Fruit fly (Drosophila melanogaster) whole organism, embryonic: ENCODE measurements around the gene TwdlC.

ENCODE experiments used
- Atf6 ChIP-seq: fragments of 200-800 bp; sonication (Bioruptor generic); IDR thresholded peaks from 2 replicates; pipeline ENCODE4 v1.3.6; 2022; ENCODE audit warnings: missing biosample characterization, missing genetic modification characterization
- BEAF-32 ChIP-seq: fragments of 200-800 bp; sonication (Bioruptor generic); optimal IDR thresholded peaks from 3 replicates; lab custom pipeline; 2017; ENCODE audit warnings: missing biosample characterization, missing genetic modification characterization, mild to moderate bottlenecking, moderate library complexity, missing genetic modification reagents
- BtbVII ChIP-seq: fragments of 200-800 bp; sonication (Bioruptor generic); optimal IDR thresholded peaks from 3 replicates; lab custom pipeline; 2017; ENCODE audit warnings: missing biosample characterization, mild to moderate bottlenecking, missing genetic modification characterization
- CG13287 ChIP-seq: fragments of 200-800 bp; sonication (Bioruptor generic); IDR thresholded peaks from 2 replicates; pipeline ENCODE4 v1.3.6; 2022; ENCODE audit warnings: missing biosample characterization, missing genetic modification characterization; ENCODE audit not compliant: partially characterized antibody
- CG13296 ChIP-seq: fragments of 200-800 bp; sonication (Bioruptor generic); optimal IDR thresholded peaks from 3 replicates; lab custom pipeline; 2018; ENCODE audit warnings: missing biosample characterization, mild to moderate bottlenecking, missing genetic modification characterization
- CG14710 ChIP-seq: fragments of 200-800 bp; sonication (Bioruptor generic); optimal IDR thresholded peaks from 3 replicates; lab custom pipeline; 2019; ENCODE audit warnings: missing biosample characterization, mild to moderate bottlenecking, missing genetic modification characterization, moderate library complexity
- CG14965 ChIP-seq: fragments of 200-800 bp; sonication (Bioruptor generic); optimal IDR thresholded peaks from 2 replicates; lab custom pipeline; 2016; ENCODE audit warnings: missing biosample characterization, missing genetic modification characterization, borderline replicate concordance
- CG1529 ChIP-seq: fragments of 200-800 bp; sonication (Bioruptor generic); optimal IDR thresholded peaks from 3 replicates; lab custom pipeline; 2018; ENCODE audit warnings: missing biosample characterization, missing genetic modification characterization
- CG15696 ChIP-seq: fragments of 200-800 bp; sonication (Bioruptor generic); optimal IDR thresholded peaks from 2 replicates; lab custom pipeline; 2019; ENCODE audit warnings: missing biosample characterization, mild to moderate bottlenecking, missing genetic modification characterization, moderate library complexity
- CG1602 ChIP-seq: fragments of 200-800 bp; sonication (Bioruptor generic); optimal IDR thresholded peaks from 3 replicates; lab custom pipeline; 2016; ENCODE audit warnings: missing biosample characterization, missing genetic modification characterization
- CG16863 ChIP-seq: fragments of 200-800 bp; sonication (Bioruptor generic); optimal IDR thresholded peaks from 3 replicates; lab custom pipeline; 2016; ENCODE audit warnings: missing biosample characterization, missing genetic modification characterization
- CG2116 ChIP-seq: fragments of 200-800 bp; sonication (Bioruptor generic); optimal IDR thresholded peaks from 3 replicates; lab custom pipeline; 2018; ENCODE audit warnings: missing biosample characterization, mild to moderate bottlenecking, missing genetic modification characterization
- CG30431 ChIP-seq: fragments of 200-800 bp; sonication (Bioruptor generic); optimal IDR thresholded peaks from 2 replicates; lab custom pipeline; 2017; ENCODE audit warnings: missing biosample characterization, missing genetic modification characterization
- CG34224 ChIP-seq: fragments of 200-800 bp; sonication (Bioruptor generic); IDR thresholded peaks from 3 replicates; pipeline ENCODE4 v1.3.6; 2022; ENCODE audit warnings: missing biosample characterization, missing genetic modification characterization; ENCODE audit not compliant: partially characterized antibody
- CG6683 ChIP-seq: fragments of 200-800 bp; sonication (Bioruptor generic); optimal IDR thresholded peaks from 2 replicates; lab custom pipeline; 2017; ENCODE audit warnings: missing biosample characterization, mild to moderate bottlenecking, missing genetic modification characterization, missing genetic modification reagents
- CG6791 ChIP-seq: fragments of 200-800 bp; sonication (Bioruptor generic); IDR thresholded peaks from 3 replicates; pipeline ENCODE4 v1.3.6; 2022; ENCODE audit warnings: missing biosample characterization, missing genetic modification characterization; ENCODE audit not compliant: partially characterized antibody
- CG7372 ChIP-seq: fragments of 200-800 bp; sonication (Bioruptor generic); IDR thresholded peaks from 2 replicates; pipeline ENCODE4 v1.3.6; 2022; ENCODE audit warnings: missing biosample characterization, missing genetic modification characterization
- CG9932 ChIP-seq: fragments of 200-800 bp; sonication (Bioruptor generic); IDR thresholded peaks from 2 replicates; pipeline ENCODE4 v1.3.6; 2022; ENCODE audit warnings: missing biosample characterization, missing genetic modification characterization
- CkIIα-i1 ChIP-seq: fragments of 200-800 bp; sonication (Bioruptor generic); IDR thresholded peaks from 2 replicates; pipeline ENCODE4 v1.3.6; 2022; ENCODE audit warnings: missing biosample characterization, missing genetic modification characterization
- Doc3 ChIP-seq: fragments of 200-800 bp; sonication (Bioruptor generic); IDR thresholded peaks from 3 replicates; pipeline ENCODE4 v1.3.6; 2022; ENCODE audit warnings: missing biosample characterization, missing genetic modification characterization; ENCODE audit not compliant: partially characterized antibody
- Eip74EF ChIP-seq, 2 experiments: fragments of 200-800 bp in 1 of 2; fragments of >200 bp in 1 of 2; sonication (Bioruptor generic) in 1 of 2; optimal IDR thresholded peaks; 2 replicates each; lab custom pipeline; 2017 to 2019; ENCODE audit warnings: missing biosample characterization in 2 of 2, missing genetic modification characterization in 2 of 2, mild to moderate bottlenecking in 1 of 2, moderate library complexity in 1 of 2
- H2.0 ChIP-seq: fragments of 200-800 bp; sonication (Bioruptor generic); IDR thresholded peaks from 2 replicates; pipeline ENCODE4 v1.3.6; 2022; ENCODE audit warnings: missing biosample characterization, missing genetic modification characterization
- Lim3 ChIP-seq: fragments of 200-800 bp; sonication (Bioruptor generic); IDR thresholded peaks from 2 replicates; pipeline ENCODE4 v1.3.6; 2022; ENCODE audit warnings: missing biosample characterization, missing genetic modification characterization
- Mes4 ChIP-seq: fragments of 200-800 bp; sonication (Bioruptor generic); optimal IDR thresholded peaks from 2 replicates; lab custom pipeline; 2016; ENCODE audit warnings: missing biosample characterization, missing genetic modification characterization
- NC2β ChIP-seq: fragments of 200-800 bp; sonication (Bioruptor generic); optimal IDR thresholded peaks from 2 replicates; lab custom pipeline; 2016; ENCODE audit warnings: missing biosample characterization, missing genetic modification characterization
- Nf-YC ChIP-seq: fragments of 200-800 bp; optimal IDR thresholded peaks from 3 replicates; lab custom pipeline; 2019; ENCODE audit warnings: missing biosample characterization, mild to moderate bottlenecking, missing genetic modification characterization, moderate library complexity
- Poxn ChIP-seq: fragments of 200-800 bp; sonication (Bioruptor generic); IDR thresholded peaks from 2 replicates; pipeline ENCODE4 v1.3.6; 2022; ENCODE audit warnings: missing biosample characterization, missing genetic modification characterization
- Ravus ChIP-seq: fragments of 200-800 bp; sonication (Bioruptor generic); IDR thresholded peaks from 2 replicates; pipeline ENCODE4 v1.3.6; 2022; ENCODE audit warnings: missing biosample characterization, missing genetic modification characterization
- Ssrp ChIP-seq: fragments of 200-800 bp; sonication (Bioruptor generic); optimal IDR thresholded peaks from 2 replicates; lab custom pipeline; 2018; ENCODE audit warnings: missing biosample characterization, mild to moderate bottlenecking, missing genetic modification characterization, moderate library complexity
- Stat92E ChIP-seq, 3 experiments: fragments of >200 bp in 2 of 3; fragments of 200-800 bp in 1 of 3; sonication (Bioruptor generic) in 1 of 3; optimal IDR thresholded peaks; 2 replicates each; lab custom pipeline; 2017 to 2019; ENCODE audit warnings: missing biosample characterization in 3 of 3, missing genetic modification characterization in 3 of 3, mild to moderate bottlenecking in 1 of 3, moderate library complexity in 1 of 3
- Vsx1 ChIP-seq: fragments of 200-800 bp; sonication (Bioruptor generic); optimal IDR thresholded peaks from 2 replicates; lab custom pipeline; 2017; ENCODE audit warnings: missing biosample characterization, mild to moderate bottlenecking, missing genetic modification characterization, missing genetic modification reagents
- az2 ChIP-seq: fragments of 200-800 bp; sonication (Bioruptor generic); optimal IDR thresholded peaks from 3 replicates; lab custom pipeline; 2016; ENCODE audit warnings: missing biosample characterization, missing genetic modification characterization
- bbx ChIP-seq: fragments of 200-800 bp; sonication (Bioruptor generic); IDR thresholded peaks from 2 replicates; pipeline ENCODE4 v1.3.6; 2022; ENCODE audit warnings: missing biosample characterization, missing genetic modification characterization; ENCODE audit not compliant: partially characterized antibody
- bsh ChIP-seq, 2 experiments: fragments of 200-800 bp; sonication (Bioruptor generic); optimal IDR thresholded peaks; 2 replicates each; lab custom pipeline; 2017 to 2018; ENCODE audit warnings: mild to moderate bottlenecking in 2 of 2, missing biosample characterization in 2 of 2, missing genetic modification characterization in 2 of 2, moderate library complexity in 1 of 2
- chinmo ChIP-seq: fragments of 200-800 bp; sonication (Bioruptor generic); IDR thresholded peaks from 4 replicates; pipeline ENCODE4 v1.3.6; 2022; ENCODE audit warnings: missing biosample characterization, missing genetic modification characterization; ENCODE audit not compliant: partially characterized antibody
- dati ChIP-seq: fragments of 200-800 bp; sonication (Bioruptor generic); IDR thresholded peaks from 2 replicates; pipeline ENCODE4 v1.3.6; 2022; ENCODE audit warnings: missing biosample characterization, missing genetic modification characterization
- esg ChIP-seq: fragments of 200-800 bp; sonication (Bioruptor generic); conservative IDR thresholded peaks from 2 replicates; pipeline ENCODE4 v1.3.6; 2022; ENCODE audit warnings: missing biosample characterization, missing genetic modification characterization
- ewg ChIP-seq: fragments of 200-800 bp; sonication (Bioruptor generic); optimal IDR thresholded peaks from 3 replicates; lab custom pipeline; 2017; ENCODE audit warnings: mild to moderate bottlenecking, missing biosample characterization, missing genetic modification reagents, missing genetic modification characterization
- gcm ChIP-seq: fragments of 200-800 bp; sonication (Bioruptor generic); optimal IDR thresholded peaks from 2 replicates; lab custom pipeline; 2019; ENCODE audit warnings: missing biosample characterization, mild to moderate bottlenecking, missing genetic modification characterization, moderate library complexity
- gro ChIP-seq: fragments of 200-800 bp; sonication (Bioruptor generic); optimal IDR thresholded peaks from 2 replicates; lab custom pipeline; 2016; ENCODE audit warnings: missing biosample characterization, missing genetic modification characterization
- inv ChIP-seq: fragments of 200-800 bp; sonication (Bioruptor generic); IDR thresholded peaks from 2 replicates; pipeline ENCODE4 v1.3.6; 2022; ENCODE audit warnings: missing biosample characterization, missing genetic modification characterization; ENCODE audit not compliant: partially characterized antibody
- lmd ChIP-seq: fragments of 200-800 bp; sonication (Bioruptor generic); IDR thresholded peaks from 2 replicates; pipeline ENCODE4 v1.3.6; 2022; ENCODE audit warnings: missing biosample characterization, missing genetic modification characterization
- phol ChIP-seq: fragments of 200-800 bp; sonication (Bioruptor generic); optimal IDR thresholded peaks from 3 replicates; lab custom pipeline; 2018; ENCODE audit warnings: missing biosample characterization, mild to moderate bottlenecking, missing genetic modification characterization, moderate library complexity
- row ChIP-seq: fragments of 200-800 bp; sonication (Bioruptor generic); IDR thresholded peaks from 3 replicates; pipeline ENCODE4 v1.3.6; 2022; ENCODE audit warnings: missing biosample characterization, missing genetic modification characterization
- sd ChIP-seq: fragments of 200-800 bp; sonication (Bioruptor generic); optimal IDR thresholded peaks from 3 replicates; lab custom pipeline; 2018; ENCODE audit warnings: missing biosample characterization, mild to moderate bottlenecking, missing genetic modification characterization, moderate library complexity
- slbo ChIP-seq: fragments of 200-800 bp; sonication (Bioruptor generic); IDR thresholded peaks from 2 replicates; pipeline ENCODE4 v1.3.6; 2022; ENCODE audit warnings: missing biosample characterization, missing genetic modification characterization
- trh ChIP-seq: fragments of 200-800 bp; sonication (Bioruptor generic); optimal IDR thresholded peaks from 2 replicates; lab custom pipeline; 2016; ENCODE audit warnings: missing biosample characterization, missing genetic modification characterization
- tx ChIP-seq: fragments of 200-800 bp; sonication (Bioruptor generic); optimal IDR thresholded peaks from 2 replicates; lab custom pipeline; 2016; ENCODE audit warnings: missing biosample characterization, missing genetic modification characterization
- vfl ChIP-seq: fragments of 200-800 bp; sonication (Bioruptor generic); optimal IDR thresholded peaks from 2 replicates; lab custom pipeline; 2016; ENCODE audit warnings: missing biosample characterization, missing genetic modification characterization

Gene TwdlC

dm6 chr3R:26980282-26980691 lies 14.3 kb upstream of the TwdlC start (continued):
- peak; percentile 35 for TF ChIP-seq slbo (GFP tag; lab: Robert Waterston, UW)
- TF ChIP-seq lmd, result no peak
- no peak for TF ChIP-seq CkIIα-i1 (GFP tag; lab: Robert Waterston, UW)
- no peak for TF ChIP-seq CG6791
- peak; percentile 20 for TF ChIP-seq CG13296 (GFP tag; lab: Kevin White, UChicago)
- no peak for TF ChIP-seq H2.0 (GFP tag; lab: Robert Waterston, UW)
- TF ChIP-seq BEAF-32 (GFP tag; lab: Kevin White, UChicago), result peak; percentile 9
- TF ChIP-seq CG7372 (GFP tag; lab: Robert Waterston, UW), result no peak
- TF ChIP-seq row (GFP tag; lab: Robert Waterston, UW), result peak; percentile 26; the same call in 1 of the 3 replicates
- no peak for TF ChIP-seq az2 (GFP tag; lab: Kevin White, UChicago)

dm6 chr3R:26982106-26982505 lies 12.5 kb upstream of the TwdlC start:
- TF ChIP-seq CG16863 (no peak), CG2116 (GFP tag; lab: Kevin White, UChicago) (no peak), inv (GFP tag; lab: Robert Waterston, UW) (no peak), Poxn (GFP tag; lab: Robert Waterston, UW) (no peak), esg (GFP tag; lab: Robert Waterston, UW) (no peak), Doc3 (GFP tag; lab: Robert Waterston, UW) (no peak), phol (tag; lab: Kevin White, UChicago) (no peak), trh (GFP tag; lab: Kevin White, UChicago) (no peak), ewg (GFP tag; lab: Kevin White, UChicago) (no peak), CG15696 (tag; lab: Kevin White, UChicago) (no peak), Atf6 (peak; percentile 18; the same call in 1 of the 2 replicates), bbx (GFP tag; lab: Robert Waterston, UW) (no peak), Eip74EF (GFP tag; optimal IDR thresholded peaks at IDR 0.05; lab: Kevin White, UChicago) (peak in 1 of 2 experiments; percentile 13), CG1529 (GFP tag; lab: Kevin White, UChicago) (no peak), CG6683 (GFP tag; lab: Kevin White, UChicago) (no peak), CG14710 (tag; lab: Kevin White, UChicago) (no peak), sd (tag; lab: Kevin White, UChicago) (peak; percentile 23), CG1602 (GFP tag; lab: Kevin White, UChicago) (no peak), BtbVII (GFP tag; lab: Kevin White, UChicago) (no peak), dati (GFP tag; lab: Robert Waterston, UW) (no peak), Mes4 (GFP tag; lab: Kevin White, UChicago) (no peak), CG9932 (GFP tag; lab: Robert Waterston, UW) (no peak), CG14965 (GFP tag; lab: Kevin White, UChicago) (no peak), Ravus (GFP tag; lab: Robert Waterston, UW) (no peak), vfl (GFP tag; lab: Kevin White, UChicago) (no peak), bsh (GFP tag; optimal IDR thresholded peaks at IDR 0.05; lab: Kevin White, UChicago) (no peak), Nf-YC (tag; lab: Kevin White, UChicago) (no peak), CG34224 (GFP tag; lab: Robert Waterston, UW) (no peak), CG30431 (GFP tag; lab: Kevin White, UChicago) (no peak), Lim3 (GFP tag; lab: Robert Waterston, UW) (no peak), Vsx1 (no peak), CG13287 (GFP tag; lab: Robert Waterston, UW) (no peak), chinmo (0 out of 4 replicates have a peak, but pooled peaks have one; percentile 50), gro (GFP tag; lab: Kevin White, UChicago) (peak; percentile 62), gcm (GFP tag; lab: Kevin White, UChicago) (no peak), NC2β (GFP tag; lab: Kevin White, UChicago) (no peak), Ssrp (tag; lab: Kevin White, UChicago) (no peak), Stat92E (GFP tag; optimal IDR thresholded peaks at IDR 0.05; lab: Kevin White, UChicago) (no peak), tx (GFP tag; lab: Kevin White, UChicago) (no peak)
